Fruit fly (Drosophila melanogaster) whole organism, embryonic: Measurements from ENCODE around the gene CG1764.

Experiments
- Atf3 ChIP-seq: fragments of 200-800 bp; sonication (Bioruptor generic); optimal IDR thresholded peaks from 3 replicates; lab custom pipeline; 2016; ENCODE audit warnings: missing biosample characterization, missing genetic modification characterization
- B-H1 ChIP-seq: fragments of 200-800 bp; sonication (Bioruptor generic); IDR thresholded peaks from 3 replicates; pipeline ENCODE4 v1.3.6; 2022; ENCODE audit warnings: missing biosample characterization, missing genetic modification characterization
- CG10979 ChIP-seq: fragments of 200-800 bp; sonication (Bioruptor generic); optimal IDR thresholded peaks from 2 replicates; lab custom pipeline; 2018; ENCODE audit warnings: missing biosample characterization, mild to moderate bottlenecking, missing genetic modification characterization, moderate library complexity
- CG13123 ChIP-seq: fragments of 200-800 bp; sonication (Bioruptor generic); optimal IDR thresholded peaks from 2 replicates; lab custom pipeline; 2016; ENCODE audit warnings: missing biosample characterization, missing genetic modification characterization
- CG13296 ChIP-seq: fragments of 200-800 bp; sonication (Bioruptor generic); optimal IDR thresholded peaks from 3 replicates; lab custom pipeline; 2018; ENCODE audit warnings: missing biosample characterization, mild to moderate bottlenecking, missing genetic modification characterization
- CG13894 ChIP-seq: fragments of 200-800 bp; sonication (Bioruptor generic); optimal IDR thresholded peaks from 3 replicates; lab custom pipeline; 2018; ENCODE audit warnings: missing biosample characterization, mild to moderate bottlenecking, missing genetic modification characterization, moderate library complexity
- CG1602 ChIP-seq: fragments of 200-800 bp; sonication (Bioruptor generic); optimal IDR thresholded peaks from 3 replicates; lab custom pipeline; 2016; ENCODE audit warnings: missing biosample characterization, missing genetic modification characterization
- CG18262 ChIP-seq: fragments of 200-800 bp; optimal IDR thresholded peaks from 3 replicates; lab custom pipeline; 2019; ENCODE audit warnings: missing biosample characterization, mild to moderate bottlenecking, missing genetic modification characterization, moderate library complexity
- CG2678 ChIP-seq: fragments of 200-800 bp; sonication (Bioruptor generic); optimal IDR thresholded peaks from 3 replicates; lab custom pipeline; 2019; ENCODE audit warnings: missing biosample characterization, mild to moderate bottlenecking, missing genetic modification characterization, moderate library complexity
- CG32767 ChIP-seq: fragments of 200-800 bp; sonication (Bioruptor generic); IDR thresholded peaks from 2 replicates; pipeline ENCODE4 v1.3.6; 2022; ENCODE audit warnings: missing biosample characterization, missing genetic modification characterization
- CG3838 ChIP-seq: fragments of 200-800 bp; sonication (Bioruptor generic); optimal IDR thresholded peaks from 3 replicates; lab custom pipeline; 2016; ENCODE audit warnings: missing biosample characterization, missing genetic modification characterization
- CG5245 ChIP-seq: fragments of 200-800 bp; sonication (Bioruptor generic); optimal IDR thresholded peaks from 3 replicates; lab custom pipeline; 2016; ENCODE audit warnings: missing biosample characterization, missing genetic modification characterization
- CG7556 ChIP-seq: fragments of 200-800 bp; sonication (Bioruptor generic); optimal IDR thresholded peaks from 2 replicates; lab custom pipeline; 2017; ENCODE audit warnings: missing biosample characterization, mild to moderate bottlenecking, missing genetic modification characterization
- CG8388 ChIP-seq: fragments of 200-800 bp; sonication (Bioruptor generic); optimal IDR thresholded peaks from 2 replicates; lab custom pipeline; 2019; ENCODE audit warnings: missing biosample characterization, mild to moderate bottlenecking, missing genetic modification characterization, moderate library complexity
- CHES-1-like ChIP-seq: fragments of 200-800 bp; sonication (Bioruptor generic); optimal IDR thresholded peaks from 2 replicates; lab custom pipeline; 2016; ENCODE audit warnings: missing biosample characterization, missing genetic modification characterization
- Camta ChIP-seq: fragments of 200-800 bp; sonication (Bioruptor generic); optimal IDR thresholded peaks from 2 replicates; lab custom pipeline; 2016; ENCODE audit warnings: missing biosample characterization, missing genetic modification characterization
- HLH4C ChIP-seq: fragments of 200-800 bp; sonication (Bioruptor generic); IDR thresholded peaks from 3 replicates; pipeline ENCODE4 v1.3.6; 2022; ENCODE audit warnings: missing biosample characterization, missing genetic modification characterization; ENCODE audit not compliant: partially characterized antibody
- Jarid2 ChIP-seq: fragments of 200-800 bp; sonication (Bioruptor generic); optimal IDR thresholded peaks from 3 replicates; lab custom pipeline; 2017; ENCODE audit warnings: mild to moderate bottlenecking, missing biosample characterization, missing genetic modification reagents, missing genetic modification characterization
- Lpt ChIP-seq: fragments of >200 bp; optimal IDR thresholded peaks from 2 replicates; lab custom pipeline; 2018; ENCODE audit warnings: missing biosample characterization, missing genetic modification characterization
- Med ChIP-seq: fragments of 200-800 bp; sonication (Bioruptor generic); peaks from one replicate; lab custom pipeline; 2016; ENCODE audit warnings: missing biosample characterization, missing genetic modification characterization, mild to moderate bottlenecking, inconsistent platforms, moderate library complexity
- Nf-YB ChIP-seq: fragments of 200-800 bp; sonication (Bioruptor generic); optimal IDR thresholded peaks from 3 replicates; lab custom pipeline; 2019; ENCODE audit warnings: missing biosample characterization, mild to moderate bottlenecking, missing genetic modification characterization, moderate library complexity
- Rfx ChIP-seq: fragments of 200-800 bp; sonication (Bioruptor generic); IDR thresholded peaks from 2 replicates; pipeline ENCODE4 v1.3.6; 2022; ENCODE audit warnings: missing biosample characterization, missing genetic modification characterization
- Scr ChIP-seq: fragments of 200-800 bp; sonication (Bioruptor generic); IDR thresholded peaks from 2 replicates; pipeline ENCODE4 v1.3.6; 2022; ENCODE audit warnings: missing biosample characterization, missing genetic modification characterization; ENCODE audit not compliant: partially characterized antibody
- Sin3A ChIP-seq: fragments of >200 bp; optimal IDR thresholded peaks from 2 replicates; lab custom pipeline; 2018
- Sox102F ChIP-seq: fragments of 200-800 bp; sonication (Bioruptor generic); optimal IDR thresholded peaks from 2 replicates; lab custom pipeline; 2018; ENCODE audit warnings: missing biosample characterization, mild to moderate bottlenecking, missing genetic modification characterization, moderate library complexity
- Tbp ChIP-seq: fragments of >200 bp; optimal IDR thresholded peaks from 2 replicates; lab custom pipeline; 2018; ENCODE audit warnings: missing biosample characterization, missing genetic modification characterization
- ap ChIP-seq: fragments of 200-800 bp; sonication (Bioruptor generic); IDR thresholded peaks from 2 replicates; pipeline ENCODE4 v1.3.6; 2022; ENCODE audit warnings: missing biosample characterization, missing genetic modification characterization
- ara ChIP-seq: fragments of 200-800 bp; sonication (Bioruptor generic); IDR thresholded peaks from 2 replicates; pipeline ENCODE4 v1.3.6; 2022; ENCODE audit warnings: missing biosample characterization, missing genetic modification characterization
- bcd ChIP-seq: fragments of 200-800 bp; sonication (Bioruptor generic); optimal IDR thresholded peaks from 2 replicates; lab custom pipeline; 2017; ENCODE audit warnings: missing biosample characterization, mild to moderate bottlenecking, missing genetic modification characterization
- bowl ChIP-seq: fragments of 200-800 bp; sonication (Bioruptor generic); IDR thresholded peaks from 2 replicates; pipeline ENCODE4 v1.3.6; 2022; ENCODE audit warnings: missing biosample characterization, missing genetic modification characterization
- da ChIP-seq: fragments of 200-800 bp; sonication (Bioruptor generic); optimal IDR thresholded peaks from 2 replicates; lab custom pipeline; 2016; ENCODE audit warnings: missing biosample characterization, missing genetic modification characterization
- dm ChIP-seq: fragments of 200-800 bp; sonication (Bioruptor generic); optimal IDR thresholded peaks from 3 replicates; lab custom pipeline; 2016; ENCODE audit warnings: missing biosample characterization, missing genetic modification characterization
- eve ChIP-seq, 2 experiments: fragments of >200 bp; optimal IDR thresholded peaks; 2 replicates each; lab custom pipeline; 2017; ENCODE audit warnings: missing biosample characterization in 2 of 2, missing genetic modification characterization in 2 of 2
- gem ChIP-seq: fragments of 200-800 bp; sonication (Bioruptor generic); optimal IDR thresholded peaks from 2 replicates; lab custom pipeline; 2019; ENCODE audit warnings: missing biosample characterization, mild to moderate bottlenecking, missing genetic modification characterization, moderate library complexity
- gfzf ChIP-seq: fragments of 200-800 bp; sonication (Bioruptor generic); optimal IDR thresholded peaks from 2 replicates; lab custom pipeline; 2016; ENCODE audit warnings: missing biosample characterization, mild to moderate bottlenecking, missing genetic modification characterization, moderate library complexity
- kni ChIP-seq: fragments of 200-800 bp; sonication (Bioruptor generic); optimal IDR thresholded peaks from 3 replicates; lab custom pipeline; 2017; ENCODE audit warnings: mild to moderate bottlenecking, missing biosample characterization, missing genetic modification reagents, missing genetic modification characterization
- lmd ChIP-seq: fragments of 200-800 bp; sonication (Bioruptor generic); IDR thresholded peaks from 2 replicates; pipeline ENCODE4 v1.3.6; 2022; ENCODE audit warnings: missing biosample characterization, missing genetic modification characterization
- lola ChIP-seq, 3 experiments: fragments of >200 bp in 2 of 3; fragments of 200-800 bp in 1 of 3; sonication (Bioruptor generic) in 1 of 3; optimal IDR thresholded peaks; 2 replicates each; lab custom pipeline; 2017 to 2019; ENCODE audit warnings: missing biosample characterization in 3 of 3, missing genetic modification characterization in 3 of 3, mild to moderate bottlenecking in 1 of 3, moderate library complexity in 1 of 3
- nom ChIP-seq: fragments of 200-800 bp; sonication (Bioruptor generic); optimal IDR thresholded peaks from 2 replicates; lab custom pipeline; 2017; ENCODE audit warnings: missing biosample characterization, missing genetic modification characterization, mild to moderate bottlenecking, moderate library complexity, missing genetic modification reagents
- phol ChIP-seq: fragments of 200-800 bp; sonication (Bioruptor generic); optimal IDR thresholded peaks from 3 replicates; lab custom pipeline; 2018; ENCODE audit warnings: missing biosample characterization, mild to moderate bottlenecking, missing genetic modification characterization, moderate library complexity
- pzg ChIP-seq: fragments of 200-800 bp; sonication (Bioruptor generic); optimal IDR thresholded peaks from 3 replicates; lab custom pipeline; 2018; ENCODE audit warnings: missing biosample characterization, mild to moderate bottlenecking, missing genetic modification characterization, moderate library complexity
- sens ChIP-seq: fragments of 200-800 bp; sonication (Bioruptor generic); peaks from one replicate; lab custom pipeline; 2016; ENCODE audit warnings: missing biosample characterization, missing genetic modification characterization
- ssp ChIP-seq: fragments of 200-800 bp; sonication (Bioruptor generic); IDR thresholded peaks from 2 replicates; pipeline ENCODE4 v1.3.6; 2022; ENCODE audit warnings: missing biosample characterization, missing genetic modification characterization
- stwl ChIP-seq: fragments of 200-800 bp; sonication (Bioruptor generic); optimal IDR thresholded peaks from 3 replicates; lab custom pipeline; 2018; ENCODE audit warnings: missing biosample characterization, mild to moderate bottlenecking, missing genetic modification characterization, moderate library complexity
- tio ChIP-seq: fragments of 200-800 bp; sonication (Bioruptor generic); optimal IDR thresholded peaks from 2 replicates; lab custom pipeline; 2017; ENCODE audit warnings: missing biosample characterization, missing genetic modification characterization, inconsistent platforms
- twi ChIP-seq: fragments of 200-800 bp; optimal IDR thresholded peaks from 2 replicates; lab custom pipeline; 2019; ENCODE audit warnings: missing biosample characterization, mild to moderate bottlenecking, missing genetic modification characterization, moderate library complexity
- wdn ChIP-seq: fragments of 200-800 bp; sonication (Bioruptor generic); IDR thresholded peaks from 2 replicates; pipeline ENCODE4 v1.3.6; 2022; ENCODE audit warnings: missing biosample characterization, missing genetic modification characterization
- wor ChIP-seq: fragments of 200-800 bp; sonication (Bioruptor generic); IDR thresholded peaks from 2 replicates; pipeline ENCODE4 v1.3.6; 2022; ENCODE audit warnings: missing biosample characterization, missing genetic modification characterization
- zen ChIP-seq: fragments of 200-800 bp; sonication (Bioruptor generic); optimal IDR thresholded peaks from 3 replicates; lab custom pipeline; 2018; ENCODE audit warnings: missing biosample characterization, mild to moderate bottlenecking, missing genetic modification characterization, moderate library complexity

The CG1764 gene

dm6 chrX:13251310-13251709 lies 50.9 kb downstream of the CG1764 start (continued):
- TF ChIP-seq Lpt (GFP tag; lab: Kevin White, UChicago) (no peak), CHES-1-like (GFP tag; lab: Kevin White, UChicago) (peak; percentile 68), Tbp (GFP tag; lab: Kevin White, UChicago) (no peak), Sox102F (GFP tag; lab: Kevin White, UChicago) (peak; percentile 83), CG13123 (GFP tag; lab: Kevin White, UChicago) (peak; percentile 46), nom (GFP tag; lab: Kevin White, UChicago) (peak; percentile 91), gem (tag; lab: Kevin White, UChicago) (peak; percentile 83), CG13894 (tag; lab: Kevin White, UChicago) (no peak)

dm6 chrX:13249732-13250395 lies 52.4 kb downstream of the CG1764 start:
- TF ChIP-seq da (GFP tag; lab: Kevin White, UChicago) (no peak), Sin3A (lab: Kevin White, UChicago) (no peak), Nf-YB (GFP tag; lab: Kevin White, UChicago) (no peak), twi (tag; lab: Kevin White, UChicago) (peak; percentile 67), Atf3 (no peak), CG18262 (tag; lab: Kevin White, UChicago) (peak; percentile 27), CG8388 (GFP tag; lab: Kevin White, UChicago) (peak; percentile 22), CG32767 (GFP tag; lab: Robert Waterston, UW) (no peak), eve (GFP tag; optimal IDR thresholded peaks at IDR 0.05; lab: Kevin White, UChicago) (peak in 1 of 2 experiments; percentile 21), wor (GFP tag; lab: Robert Waterston, UW) (peak; percentile 12; the same call in 1 of the 2 replicates), ap (GFP tag; lab: Robert Waterston, UW) (0 out of 2 replicates have a peak, but pooled peaks have one; percentile 7), CG3838 (GFP tag; lab: Kevin White, UChicago) (no peak), Scr (no peak), zen (tag; lab: Kevin White, UChicago) (no peak), Jarid2 (GFP tag; lab: Kevin White, UChicago) (no peak), CG10979 (peak; percentile 39), ssp (GFP tag; lab: Robert Waterston, UW) (0 out of 2 replicates have a peak, but pooled peaks have one; percentile 17), HLH4C (GFP tag; lab: Robert Waterston, UW) (no peak), CG5245 (GFP tag; lab: Kevin White, UChicago) (no peak), CG2678 (tag; lab: Kevin White, UChicago) (no peak), phol (tag; lab: Kevin White, UChicago) (peak; percentile 36), bowl (GFP tag; lab: Robert Waterston, UW) (no peak), sens (GFP tag; lab: Kevin White, UChicago) (peak; percentile 74), CG1602 (GFP tag; lab: Kevin White, UChicago) (peak; percentile 3), ara (GFP tag; lab: Robert Waterston, UW) (no peak), bcd (GFP tag; lab: Kevin White, UChicago) (no peak), pzg (no peak), Rfx (GFP tag; lab: Robert Waterston, UW) (no peak), CG13296 (GFP tag; lab: Kevin White, UChicago) (no peak), Med (GFP tag; lab: Kevin White, UChicago) (no peak), lola (GFP tag; optimal IDR thresholded peaks at IDR 0.05; lab: Kevin White, UChicago) (peak in 1 of 3 experiments; percentile 22), lmd (GFP tag; lab: Robert Waterston, UW) (no peak), wdn (GFP tag; lab: Robert Waterston, UW) (no peak), stwl (tag; lab: Kevin White, UChicago) (no peak), gfzf (GFP tag; lab: Kevin White, UChicago) (no peak), B-H1 (no peak), CG7556 (peak; percentile 16), Camta (GFP tag; lab: Kevin White, UChicago) (no peak), tio (GFP tag; lab: Kevin White, UChicago) (peak; percentile 10), dm (GFP tag; lab: Kevin White, UChicago) (no peak), kni (GFP tag; lab: Kevin White, UChicago) (no peak)
